Fruit fly (Drosophila melanogaster) whole organism, embryonic: ENCODE measurements around the gene CG46467.

Experiments
- ATbp ChIP-seq: fragments of 200-800 bp; sonication (Bioruptor generic); optimal IDR thresholded peaks from 2 replicates; lab custom pipeline; 2017; ENCODE audit warnings: missing biosample characterization, mild to moderate bottlenecking, missing genetic modification characterization, missing genetic modification reagents
- Atf6 ChIP-seq: fragments of 200-800 bp; sonication (Bioruptor generic); IDR thresholded peaks from 2 replicates; pipeline ENCODE4 v1.3.6; 2022; ENCODE audit warnings: missing biosample characterization, missing genetic modification characterization
- B-H2 ChIP-seq: fragments of 200-800 bp; sonication (Bioruptor generic); optimal IDR thresholded peaks from 2 replicates; lab custom pipeline; 2018; ENCODE audit warnings: missing biosample characterization, mild to moderate bottlenecking, missing genetic modification characterization
- Bdp1 ChIP-seq: fragments of 200-800 bp; sonication (Bioruptor generic); optimal IDR thresholded peaks from 3 replicates; lab custom pipeline; 2016; ENCODE audit warnings: missing biosample characterization, missing genetic modification characterization
- CG12744 ChIP-seq: fragments of 200-800 bp; sonication (Bioruptor generic); optimal IDR thresholded peaks from 2 replicates; lab custom pipeline; 2016; ENCODE audit warnings: missing biosample characterization, missing genetic modification characterization
- CG12769 ChIP-seq: fragments of 200-800 bp; sonication (Bioruptor generic); optimal IDR thresholded peaks from 2 replicates; lab custom pipeline; 2019; ENCODE audit warnings: missing biosample characterization, mild to moderate bottlenecking, missing genetic modification characterization, moderate library complexity
- CG13296 ChIP-seq: fragments of 200-800 bp; sonication (Bioruptor generic); optimal IDR thresholded peaks from 3 replicates; lab custom pipeline; 2018; ENCODE audit warnings: missing biosample characterization, mild to moderate bottlenecking, missing genetic modification characterization
- CG15696 ChIP-seq: fragments of 200-800 bp; sonication (Bioruptor generic); optimal IDR thresholded peaks from 2 replicates; lab custom pipeline; 2019; ENCODE audit warnings: missing biosample characterization, mild to moderate bottlenecking, missing genetic modification characterization, moderate library complexity
- CG16813 ChIP-seq: fragments of 200-800 bp; sonication (Bioruptor generic); IDR thresholded peaks from 3 replicates; pipeline ENCODE4 v1.3.6; 2022; ENCODE audit warnings: missing biosample characterization, missing genetic modification characterization; ENCODE audit not compliant: partially characterized antibody
- CG17328 ChIP-seq: fragments of 200-800 bp; sonication (Bioruptor generic); IDR thresholded peaks from 2 replicates; pipeline ENCODE4 v1.3.6; 2022; ENCODE audit warnings: missing biosample characterization, missing genetic modification characterization
- CG34376 ChIP-seq: fragments of 200-800 bp; sonication (Bioruptor generic); optimal IDR thresholded peaks from 2 replicates; lab custom pipeline; 2018; ENCODE audit warnings: missing biosample characterization, mild to moderate bottlenecking, missing genetic modification characterization
- CG4820 ChIP-seq: fragments of 200-800 bp; sonication (Bioruptor generic); optimal IDR thresholded peaks from 3 replicates; lab custom pipeline; 2016; ENCODE audit warnings: missing biosample characterization, missing genetic modification characterization
- CG6689 ChIP-seq: fragments of 200-800 bp; sonication (Bioruptor generic); IDR thresholded peaks from 2 replicates; pipeline ENCODE4 v1.3.6; 2022; ENCODE audit warnings: missing biosample characterization, missing genetic modification characterization
- CG7928 ChIP-seq: fragments of 200-800 bp; sonication (Bioruptor generic); optimal IDR thresholded peaks from 2 replicates; lab custom pipeline; 2017; ENCODE audit warnings: missing biosample characterization, mild to moderate bottlenecking, missing genetic modification characterization
- CG8478 ChIP-seq: fragments of >200 bp; optimal IDR thresholded peaks from 2 replicates; lab custom pipeline; 2018
- D ChIP-seq, 2 experiments: fragments of 200-800 bp in 1 of 2; fragments of >200 bp in 1 of 2; sonication (Bioruptor generic) in 1 of 2; optimal IDR thresholded peaks; 2 replicates in 1 of 2; 3 replicates in 1 of 2; lab custom pipeline; 2017; ENCODE audit warnings: mild to moderate bottlenecking in 1 of 2, missing biosample characterization in 1 of 2, missing genetic modification characterization in 1 of 2, missing genetic modification reagents in 1 of 2
- Doc2 ChIP-seq: fragments of 200-800 bp; sonication (Bioruptor generic); IDR thresholded peaks from 2 replicates; pipeline ENCODE4 v1.3.6; 2022; ENCODE audit warnings: missing biosample characterization, missing genetic modification characterization
- E2f2 ChIP-seq: fragments of 200-800 bp; sonication (Bioruptor generic); IDR thresholded peaks from 2 replicates; pipeline ENCODE4 v1.3.6; 2022; ENCODE audit warnings: missing biosample characterization, missing genetic modification characterization
- Hey ChIP-seq: fragments of 200-800 bp; sonication (Bioruptor generic); optimal IDR thresholded peaks from 3 replicates; lab custom pipeline; 2018; ENCODE audit warnings: missing biosample characterization, mild to moderate bottlenecking, missing genetic modification characterization
- MBD-R2 ChIP-seq: fragments of 200-800 bp; sonication (Bioruptor generic); IDR thresholded peaks from 2 replicates; pipeline ENCODE4 v1.3.6; 2022; ENCODE audit warnings: missing biosample characterization, missing genetic modification characterization
- NC2β ChIP-seq: fragments of 200-800 bp; sonication (Bioruptor generic); optimal IDR thresholded peaks from 2 replicates; lab custom pipeline; 2016; ENCODE audit warnings: missing biosample characterization, missing genetic modification characterization
- Nf-YA ChIP-seq: fragments of 200-800 bp; sonication (Bioruptor generic); IDR thresholded peaks from 2 replicates; pipeline ENCODE4 v1.3.6; 2022; ENCODE audit warnings: missing biosample characterization, missing genetic modification characterization
- Oaz ChIP-seq: fragments of 200-800 bp; sonication (Bioruptor generic); IDR thresholded peaks from 2 replicates; pipeline ENCODE4 v1.3.6; 2022; ENCODE audit warnings: missing biosample characterization, missing genetic modification characterization
- Optix ChIP-seq: fragments of 200-800 bp; sonication (Bioruptor generic); IDR thresholded peaks from 3 replicates; pipeline ENCODE4 v1.3.6; 2022; ENCODE audit warnings: missing biosample characterization, missing genetic modification characterization
- Six4 ChIP-seq: fragments of 200-800 bp; sonication (Bioruptor generic); optimal IDR thresholded peaks from 2 replicates; lab custom pipeline; 2016; ENCODE audit warnings: missing biosample characterization, missing genetic modification characterization
- Xbp1 ChIP-seq: fragments of 200-800 bp; sonication (Bioruptor generic); optimal IDR thresholded peaks from 3 replicates; lab custom pipeline; 2016; ENCODE audit warnings: missing biosample characterization, mild to moderate bottlenecking, missing genetic modification characterization
- aop ChIP-seq: fragments of 200-800 bp; sonication (Bioruptor generic); IDR thresholded peaks from 2 replicates; pipeline ENCODE4 v1.3.6; 2022; ENCODE audit warnings: missing biosample characterization, missing genetic modification characterization
- ato ChIP-seq: fragments of 200-800 bp; sonication (Bioruptor generic); IDR thresholded peaks from 2 replicates; pipeline ENCODE4 v1.3.6; 2022; ENCODE audit warnings: missing biosample characterization, missing genetic modification characterization; ENCODE audit not compliant: partially characterized antibody
- bsh ChIP-seq, 2 experiments: fragments of 200-800 bp; sonication (Bioruptor generic); optimal IDR thresholded peaks; 2 replicates each; lab custom pipeline; 2017 to 2018; ENCODE audit warnings: mild to moderate bottlenecking in 2 of 2, missing biosample characterization in 2 of 2, missing genetic modification characterization in 2 of 2, moderate library complexity in 1 of 2
- caup ChIP-seq: fragments of 200-800 bp; sonication (Bioruptor generic); optimal IDR thresholded peaks from 3 replicates; lab custom pipeline; 2017; ENCODE audit warnings: missing biosample characterization, mild to moderate bottlenecking, missing genetic modification characterization, moderate library complexity; ENCODE audit not compliant: severe bottlenecking
- dpn ChIP-seq, 2 experiments: fragments of 200-800 bp; sonication (Bioruptor generic); optimal IDR thresholded peaks; 3 replicates each; lab custom pipeline; 2016; ENCODE audit warnings: missing biosample characterization in 2 of 2, missing genetic modification characterization in 2 of 2
- emc ChIP-seq: fragments of 200-800 bp; sonication (Bioruptor generic); optimal IDR thresholded peaks from 2 replicates; lab custom pipeline; 2016; ENCODE audit warnings: missing biosample characterization, missing genetic modification characterization
- fd64A ChIP-seq: fragments of 200-800 bp; sonication (Bioruptor generic); optimal IDR thresholded peaks from 3 replicates; lab custom pipeline; 2018; ENCODE audit warnings: missing biosample characterization, mild to moderate bottlenecking, missing genetic modification characterization
- gce ChIP-seq: fragments of 200-800 bp; sonication (Bioruptor generic); IDR thresholded peaks from 3 replicates; pipeline ENCODE4 v1.3.6; 2022; ENCODE audit warnings: missing biosample characterization, missing genetic modification characterization
- grau ChIP-seq: fragments of 200-800 bp; optimal IDR thresholded peaks from 3 replicates; lab custom pipeline; 2019; ENCODE audit warnings: missing biosample characterization, mild to moderate bottlenecking, missing genetic modification characterization, moderate library complexity
- gt ChIP-seq: fragments of 200-800 bp; sonication (Bioruptor generic); IDR thresholded peaks from 2 replicates; pipeline ENCODE4 v1.3.6; 2022; ENCODE audit warnings: missing biosample characterization, missing genetic modification characterization
- hb ChIP-seq: fragments of 200-800 bp; sonication (Bioruptor generic); IDR thresholded peaks from 3 replicates; pipeline ENCODE4 v1.3.6; 2022; ENCODE audit warnings: missing biosample characterization, missing genetic modification characterization; ENCODE audit not compliant: partially characterized antibody
- jing ChIP-seq: fragments of 200-800 bp; sonication (Bioruptor generic); optimal IDR thresholded peaks from 2 replicates; lab custom pipeline; 2018; ENCODE audit warnings: missing biosample characterization, mild to moderate bottlenecking, missing genetic modification characterization
- kah ChIP-seq: fragments of 200-800 bp; sonication (Bioruptor generic); optimal IDR thresholded peaks from 2 replicates; lab custom pipeline; 2018; ENCODE audit warnings: missing biosample characterization, mild to moderate bottlenecking, missing genetic modification characterization
- klu ChIP-seq: fragments of 200-800 bp; sonication (Bioruptor generic); IDR thresholded peaks from 2 replicates; pipeline ENCODE4 v1.3.6; 2022; ENCODE audit warnings: missing biosample characterization, missing genetic modification characterization
- lmd ChIP-seq: fragments of 200-800 bp; sonication (Bioruptor generic); IDR thresholded peaks from 2 replicates; pipeline ENCODE4 v1.3.6; 2022; ENCODE audit warnings: missing biosample characterization, missing genetic modification characterization
- nmo ChIP-seq: fragments of 200-800 bp; sonication (Bioruptor generic); optimal IDR thresholded peaks from 2 replicates; lab custom pipeline; 2018; ENCODE audit warnings: missing biosample characterization, mild to moderate bottlenecking, missing genetic modification characterization, moderate library complexity
- ranshi ChIP-seq: fragments of 200-800 bp; sonication (Bioruptor generic); IDR thresholded peaks from 2 replicates; pipeline ENCODE4 v1.3.6; 2022; ENCODE audit warnings: missing biosample characterization, missing genetic modification characterization
- sens-2 ChIP-seq: fragments of 200-800 bp; sonication (Bioruptor generic); IDR thresholded peaks from 2 replicates; pipeline ENCODE4 v1.3.6; 2022; ENCODE audit warnings: missing biosample characterization, missing genetic modification characterization
- shn ChIP-seq: fragments of 200-800 bp; sonication (Bioruptor generic); optimal IDR thresholded peaks from 3 replicates; lab custom pipeline; 2016; ENCODE audit warnings: missing biosample characterization, missing genetic modification characterization
- sim ChIP-seq: fragments of 200-800 bp; sonication (Bioruptor generic); IDR thresholded peaks from 2 replicates; pipeline ENCODE4 v1.3.6; 2022; ENCODE audit warnings: missing biosample characterization, missing genetic modification characterization
- slou ChIP-seq: fragments of 200-800 bp; sonication (Bioruptor generic); optimal IDR thresholded peaks from 3 replicates; lab custom pipeline; 2016; ENCODE audit warnings: missing biosample characterization, missing genetic modification characterization
- tll ChIP-seq, 2 experiments: fragments of 200-800 bp in 1 of 2; fragments of >200 bp in 1 of 2; sonication (Bioruptor generic) in 1 of 2; optimal IDR thresholded peaks; 2 replicates each; lab custom pipeline; 2017 to 2019; ENCODE audit warnings: missing biosample characterization in 2 of 2, missing genetic modification characterization in 2 of 2, mild to moderate bottlenecking in 1 of 2, moderate library complexity in 1 of 2
- unpg ChIP-seq: fragments of 200-800 bp; sonication (Bioruptor generic); optimal IDR thresholded peaks from 3 replicates; lab custom pipeline; 2018; ENCODE audit warnings: missing biosample characterization, mild to moderate bottlenecking, missing genetic modification characterization, moderate library complexity
- zf30C ChIP-seq: fragments of 200-800 bp; sonication (Bioruptor generic); optimal IDR thresholded peaks from 3 replicates; lab custom pipeline; 2018; ENCODE audit warnings: missing biosample characterization, mild to moderate bottlenecking, missing genetic modification characterization

CG46467 gene

dm6 chr3R:9881348-9881901, 6.9 kb downstream of the CG46467 start (continued):
- TF ChIP-seq Xbp1 (GFP tag; lab: Kevin White, UChicago) = no peak
- no peak for TF ChIP-seq sens-2 (GFP tag; lab: Robert Waterston, UW)
- TF ChIP-seq gce = peak; percentile 14; the same call in 1 of the 3 replicates
- TF ChIP-seq CG16813 = no peak; the same call in 2 of the 3 replicates
- TF ChIP-seq Hey (tag; lab: Kevin White, UChicago) = peak; percentile 95
- TF ChIP-seq kah (GFP tag; lab: Kevin White, UChicago) = peak; percentile 32
- TF ChIP-seq Oaz (GFP tag; lab: Robert Waterston, UW) = no peak
- peak; percentile 12 to 25 for TF ChIP-seq dpn (GFP tag; optimal IDR thresholded peaks at IDR 0.05; lab: Kevin White, UChicago)
- TF ChIP-seq shn (GFP tag; lab: Kevin White, UChicago) = peak; percentile 31
- TF ChIP-seq E2f2 (GFP tag; lab: Robert Waterston, UW) = peak; percentile 40
- TF ChIP-seq Optix (GFP tag; lab: Robert Waterston, UW) = no peak
- TF ChIP-seq fd64A = no peak
- TF ChIP-seq Doc2 (GFP tag; lab: Robert Waterston, UW) = no peak
- TF ChIP-seq gt (GFP tag; lab: Robert Waterston, UW) = no peak
- peak; percentile 28 for TF ChIP-seq CG15696
- peak; percentile 63 for TF ChIP-seq CG34376 (GFP tag; lab: Kevin White, UChicago)
- no peak for TF ChIP-seq NC2β
- TF ChIP-seq CG12769 (tag; lab: Kevin White, UChicago) = peak; percentile 88
- no peak for TF ChIP-seq CG7928
- no peak for TF ChIP-seq D (optimal IDR thresholded peaks at IDR 0.05; lab: Kevin White, UChicago)
- peak; percentile 35 for TF ChIP-seq D (GFP tag; optimal IDR thresholded peaks at IDR 0.05; lab: Kevin White, UChicago)
- TF ChIP-seq CG8478 (lab: Kevin White, UChicago) = no peak
- no peak for TF ChIP-seq CG6689
- peak; percentile 62 for TF ChIP-seq CG13296 (GFP tag; lab: Kevin White, UChicago)
- peak; percentile 70 for TF ChIP-seq B-H2 (GFP tag; lab: Kevin White, UChicago)
- TF ChIP-seq nmo (GFP tag; lab: Kevin White, UChicago) = peak; percentile 42
- peak; percentile 24 for TF ChIP-seq grau (tag; lab: Kevin White, UChicago)
- TF ChIP-seq CG17328 (GFP tag; lab: Robert Waterston, UW) = no peak
- TF ChIP-seq emc = no peak
- no peak for TF ChIP-seq hb (GFP tag; lab: Robert Waterston, UW)
- peak; percentile 85 for TF ChIP-seq caup (GFP tag; lab: Kevin White, UChicago)
- peak; percentile 46 for TF ChIP-seq unpg
- TF ChIP-seq lmd (GFP tag; lab: Robert Waterston, UW) = no peak
- no peak; the same call in 1 of the 2 replicates for TF ChIP-seq ranshi (GFP tag; lab: Robert Waterston, UW)
- no peak for TF ChIP-seq Bdp1 (GFP tag; lab: Kevin White, UChicago)
- TF ChIP-seq bsh (GFP tag; optimal IDR thresholded peaks at IDR 0.05; lab: Kevin White, UChicago) = peak in 1 of 2 experiments; percentile 45
- TF ChIP-seq aop (GFP tag; lab: Robert Waterston, UW) = no peak
- TF ChIP-seq slou (GFP tag; lab: Kevin White, UChicago) = no peak
- no peak for TF ChIP-seq zf30C
- no peak for TF ChIP-seq MBD-R2 (GFP tag; lab: Robert Waterston, UW)
- TF ChIP-seq Nf-YA (GFP tag; lab: Robert Waterston, UW) = no peak
- no peak; the same call in 1 of the 2 replicates for TF ChIP-seq ato (GFP tag; lab: Robert Waterston, UW)
- TF ChIP-seq sim (GFP tag; lab: Robert Waterston, UW) = no peak
- peak in 1 of 2 experiments; percentile 60 for TF ChIP-seq tll (GFP tag; optimal IDR thresholded peaks at IDR 0.05; lab: Kevin White, UChicago)
- TF ChIP-seq jing (GFP tag; lab: Kevin White, UChicago) = no peak
- 0 out of 2 replicates have a peak, but pooled peaks have one; percentile 21 for TF ChIP-seq klu (GFP tag; lab: Robert Waterston, UW)
- TF ChIP-seq CG12744 (GFP tag; lab: Kevin White, UChicago) = peak; percentile 16
- TF ChIP-seq ATbp = peak; percentile 62
- no peak for TF ChIP-seq CG4820 (GFP tag; lab: Kevin White, UChicago)
- no peak for TF ChIP-seq Six4 (GFP tag; lab: Kevin White, UChicago)
- TF ChIP-seq Atf6 = peak; percentile 76
